Fruit fly (Drosophila melanogaster) whole organism, prepupa: ENCODE measurements around the gene CG44004.

Experiments
- Blimp-1 ChIP-seq: fragments of 200-800 bp; sonication (Bioruptor generic); optimal IDR thresholded peaks from 3 replicates; lab custom pipeline; 2017; ENCODE audit warnings: missing biosample characterization, missing genetic modification characterization, mild to moderate bottlenecking, moderate library complexity, missing genetic modification reagents
- CG10631 ChIP-seq: fragments of 200-800 bp; sonication (Bioruptor generic); optimal IDR thresholded peaks from 2 replicates; lab custom pipeline; 2016; ENCODE audit warnings: missing biosample characterization, missing genetic modification characterization
- CG10669 ChIP-seq: fragments of 200-800 bp; sonication (Bioruptor generic); optimal IDR thresholded peaks from 3 replicates; lab custom pipeline; 2018; ENCODE audit warnings: missing biosample characterization, mild to moderate bottlenecking, missing genetic modification characterization, moderate library complexity
- CG11294 ChIP-seq: fragments of 200-800 bp; sonication (Bioruptor generic); IDR thresholded peaks from 2 replicates; pipeline ENCODE4 v1.3.6; 2022; ENCODE audit warnings: missing biosample characterization, missing genetic modification characterization
- CG11762 ChIP-seq: fragments of 200-800 bp; sonication (Bioruptor generic); optimal IDR thresholded peaks from 3 replicates; lab custom pipeline; 2016; ENCODE audit warnings: missing biosample characterization, missing genetic modification characterization; ENCODE audit not compliant: insufficient read depth
- CG11902 ChIP-seq: fragments of 200-800 bp; sonication (Bioruptor generic); optimal IDR thresholded peaks from 3 replicates; lab custom pipeline; 2016; ENCODE audit warnings: missing biosample characterization, missing genetic modification characterization
- CG15336 ChIP-seq: fragments of 200-800 bp; sonication (Bioruptor generic); IDR thresholded peaks from 2 replicates; pipeline ENCODE4 v1.3.6; 2022; ENCODE audit warnings: missing biosample characterization, missing genetic modification characterization
- CG1621 ChIP-seq: fragments of 200-800 bp; sonication (Bioruptor generic); optimal IDR thresholded peaks from 3 replicates; lab custom pipeline; 2018; ENCODE audit warnings: missing biosample characterization, mild to moderate bottlenecking, missing genetic modification characterization
- CG16779 ChIP-seq: fragments of 200-800 bp; sonication (Bioruptor generic); optimal IDR thresholded peaks from 3 replicates; lab custom pipeline; 2017; ENCODE audit warnings: missing biosample characterization, mild to moderate bottlenecking, missing genetic modification characterization
- CG3032 ChIP-seq: fragments of 200-800 bp; optimal IDR thresholded peaks from 2 replicates; lab custom pipeline; 2019; ENCODE audit warnings: missing biosample characterization, mild to moderate bottlenecking, missing genetic modification characterization, moderate library complexity
- CG32006 ChIP-seq: fragments of 200-800 bp; sonication (Bioruptor generic); optimal IDR thresholded peaks from 3 replicates; lab custom pipeline; 2017; ENCODE audit warnings: missing biosample characterization, mild to moderate bottlenecking, missing genetic modification characterization
- CG34406 ChIP-seq: fragments of 200-800 bp; sonication (Bioruptor generic); optimal IDR thresholded peaks from 3 replicates; lab custom pipeline; 2016; ENCODE audit warnings: missing biosample characterization, missing genetic modification characterization
- CG4318 ChIP-seq: fragments of 200-800 bp; sonication (Bioruptor generic); optimal IDR thresholded peaks from 3 replicates; lab custom pipeline; 2017; ENCODE audit warnings: missing biosample characterization, mild to moderate bottlenecking, missing genetic modification characterization
- CG6163 ChIP-seq: fragments of 200-800 bp; sonication (Bioruptor generic); IDR thresholded peaks from 3 replicates; pipeline ENCODE4 v1.3.6; 2022; ENCODE audit warnings: missing biosample characterization, missing genetic modification characterization
- CG6276 ChIP-seq: fragments of 200-800 bp; sonication (Bioruptor generic); optimal IDR thresholded peaks from 2 replicates; lab custom pipeline; 2017; ENCODE audit warnings: missing biosample characterization, mild to moderate bottlenecking, missing genetic modification characterization
- CG6808 ChIP-seq: fragments of 200-800 bp; sonication (Bioruptor generic); optimal IDR thresholded peaks from 3 replicates; lab custom pipeline; 2017; ENCODE audit warnings: missing biosample characterization, missing genetic modification characterization, mild to moderate bottlenecking, moderate library complexity, missing genetic modification reagents
- CG6854 ChIP-seq: fragments of 200-800 bp; sonication (Bioruptor generic); optimal IDR thresholded peaks from 2 replicates; lab custom pipeline; 2017; ENCODE audit warnings: missing biosample characterization, mild to moderate bottlenecking, missing genetic modification characterization
- CG7368 ChIP-seq: fragments of 200-800 bp; sonication (Bioruptor generic); optimal IDR thresholded peaks from 3 replicates; lab custom pipeline; 2016; ENCODE audit warnings: missing biosample characterization, missing genetic modification characterization
- CG8119 ChIP-seq: fragments of 200-800 bp; sonication (Bioruptor generic); IDR thresholded peaks from 3 replicates; pipeline ENCODE4 v1.3.6; 2022; ENCODE audit warnings: missing biosample characterization, missing genetic modification characterization
- CG8319 ChIP-seq: fragments of 200-800 bp; sonication (Bioruptor generic); optimal IDR thresholded peaks from 3 replicates; lab custom pipeline; 2016; ENCODE audit warnings: missing biosample characterization, missing genetic modification characterization
- CG8632 ChIP-seq: fragments of 200-800 bp; sonication (Bioruptor generic); optimal IDR thresholded peaks from 3 replicates; lab custom pipeline; 2016; ENCODE audit warnings: missing biosample characterization, missing genetic modification characterization
- CG9139 ChIP-seq: fragments of 200-800 bp; sonication (Bioruptor generic); optimal IDR thresholded peaks from 3 replicates; lab custom pipeline; 2017; ENCODE audit warnings: missing biosample characterization, mild to moderate bottlenecking, missing genetic modification characterization
- Eip93F ChIP-seq: fragments of 200-800 bp; sonication (Bioruptor generic); optimal IDR thresholded peaks from 2 replicates; lab custom pipeline; 2016; ENCODE audit warnings: missing biosample characterization, mild to moderate bottlenecking, missing genetic modification characterization
- Ets21C ChIP-seq: fragments of 200-800 bp; sonication (Bioruptor generic); optimal IDR thresholded peaks from 3 replicates; lab custom pipeline; 2016; ENCODE audit warnings: missing biosample characterization, missing genetic modification characterization
- Ets96B ChIP-seq: fragments of 200-800 bp; optimal IDR thresholded peaks from 2 replicates; lab custom pipeline; 2019; ENCODE audit warnings: missing biosample characterization, mild to moderate bottlenecking, missing genetic modification characterization, moderate library complexity
- Hr38 ChIP-seq: sonication (Bioruptor generic); optimal IDR thresholded peaks from 2 replicates; lab custom pipeline; 2016; ENCODE audit warnings: missing biosample characterization, missing genetic modification characterization
- Hr4 ChIP-seq: fragments of 200-800 bp; sonication (Bioruptor generic); optimal IDR thresholded peaks from 3 replicates; lab custom pipeline; 2016; ENCODE audit warnings: missing biosample characterization, missing genetic modification characterization
- Lpt ChIP-seq: fragments of 200-800 bp; sonication (Bioruptor generic); optimal IDR thresholded peaks from 3 replicates; lab custom pipeline; 2016; ENCODE audit warnings: missing biosample characterization, missing genetic modification characterization
- Met ChIP-seq: fragments of 200-800 bp; sonication (Bioruptor generic); optimal IDR thresholded peaks from 3 replicates; lab custom pipeline; 2016; ENCODE audit warnings: missing biosample characterization, missing genetic modification characterization
- OdsH ChIP-seq: fragments of 200-800 bp; sonication (Bioruptor generic); optimal IDR thresholded peaks from 3 replicates; lab custom pipeline; 2016; ENCODE audit warnings: missing biosample characterization, missing genetic modification characterization
- Smox ChIP-seq: fragments of 200-800 bp; sonication (Bioruptor generic); optimal IDR thresholded peaks from 3 replicates; lab custom pipeline; 2016; ENCODE audit warnings: missing biosample characterization, missing genetic modification characterization
- Sox102F ChIP-seq: fragments of 200-800 bp; sonication (Bioruptor generic); optimal IDR thresholded peaks from 2 replicates; lab custom pipeline; 2016; ENCODE audit warnings: missing biosample characterization, mild to moderate bottlenecking, missing genetic modification characterization
- Sox15 ChIP-seq: fragments of 200-800 bp; sonication (Bioruptor generic); optimal IDR thresholded peaks from 3 replicates; lab custom pipeline; 2016; ENCODE audit warnings: missing biosample characterization, missing genetic modification characterization
- achi ChIP-seq: fragments of 200-800 bp; sonication (Bioruptor generic); optimal IDR thresholded peaks from 3 replicates; lab custom pipeline; 2016; ENCODE audit warnings: missing biosample characterization, missing genetic modification characterization
- acj6 ChIP-seq: fragments of 200-800 bp; sonication (Bioruptor generic); optimal IDR thresholded peaks from 3 replicates; lab custom pipeline; 2016; ENCODE audit warnings: missing biosample characterization, missing genetic modification characterization
- cyc ChIP-seq: fragments of 200-800 bp; sonication (Bioruptor generic); optimal IDR thresholded peaks from 3 replicates; lab custom pipeline; 2016; ENCODE audit warnings: missing biosample characterization, missing genetic modification characterization
- dac ChIP-seq: fragments of 200-800 bp; sonication (Bioruptor generic); optimal IDR thresholded peaks from 2 replicates; lab custom pipeline; 2017; ENCODE audit warnings: missing biosample characterization, mild to moderate bottlenecking, missing genetic modification characterization
- dsx ChIP-seq: fragments of 200-800 bp; optimal IDR thresholded peaks from 3 replicates; lab custom pipeline; 2019; ENCODE audit warnings: missing biosample characterization, mild to moderate bottlenecking, missing genetic modification characterization, moderate library complexity; ENCODE audit not compliant: poor library complexity, severe bottlenecking
- eg ChIP-seq: fragments of 200-800 bp; sonication (Bioruptor generic); IDR thresholded peaks from 3 replicates; pipeline ENCODE4 v1.3.6; 2022; ENCODE audit warnings: missing biosample characterization, missing genetic modification characterization
- esn ChIP-seq: fragments of 200-800 bp; sonication (Bioruptor generic); optimal IDR thresholded peaks from 2 replicates; lab custom pipeline; 2016; ENCODE audit warnings: missing biosample characterization, mild to moderate bottlenecking, missing genetic modification characterization, moderate library complexity
- fd59A ChIP-seq: fragments of 200-800 bp; sonication (Bioruptor generic); optimal IDR thresholded peaks from 2 replicates; lab custom pipeline; 2017; ENCODE audit warnings: missing biosample characterization, mild to moderate bottlenecking, missing genetic modification characterization, missing genetic modification reagents
- fd85E ChIP-seq: fragments of 200-800 bp; sonication (Bioruptor generic); optimal IDR thresholded peaks from 3 replicates; lab custom pipeline; 2016; ENCODE audit warnings: missing biosample characterization, missing genetic modification characterization
- lz ChIP-seq: fragments of 200-800 bp; sonication (Bioruptor generic); optimal IDR thresholded peaks from 3 replicates; lab custom pipeline; 2016; ENCODE audit warnings: missing biosample characterization, missing genetic modification characterization
- pdm3 ChIP-seq: fragments of 200-800 bp; sonication (Bioruptor generic); optimal IDR thresholded peaks from 3 replicates; lab custom pipeline; 2016; ENCODE audit warnings: missing biosample characterization, missing genetic modification characterization
- salr ChIP-seq, 2 experiments: fragments of 200-800 bp; sonication (Bioruptor generic); optimal IDR thresholded peaks; 3 replicates each; lab custom pipeline; 2016 to 2018; ENCODE audit warnings: missing biosample characterization in 2 of 2, missing genetic modification characterization in 2 of 2, mild to moderate bottlenecking in 1 of 2
- ss ChIP-seq, 2 experiments: fragments of 200-800 bp; sonication (Bioruptor generic); optimal IDR thresholded peaks; 2 replicates in 1 of 2; 3 replicates in 1 of 2; lab custom pipeline; 2017 to 2018; ENCODE audit warnings: mild to moderate bottlenecking in 2 of 2, missing biosample characterization in 2 of 2, missing genetic modification characterization in 2 of 2, moderate library complexity in 1 of 2
- svp ChIP-seq: fragments of 200-800 bp; sonication (Bioruptor generic); peaks from one replicate; lab custom pipeline; 2016; ENCODE audit warnings: missing biosample characterization, missing genetic modification characterization
- topi ChIP-seq: fragments of 200-800 bp; sonication (Bioruptor generic); optimal IDR thresholded peaks from 3 replicates; lab custom pipeline; 2016; ENCODE audit warnings: missing biosample characterization, missing genetic modification characterization
- vri ChIP-seq: fragments of 200-800 bp; sonication (Bioruptor generic); optimal IDR thresholded peaks from 3 replicates; lab custom pipeline; 2016; ENCODE audit warnings: missing biosample characterization, mild to moderate bottlenecking, missing genetic modification characterization

CG44004 gene

dm6 chr3L:18096726-18097125 lies 23.1 kb upstream of the CG44004 start (continued):
- TF ChIP-seq fd85E (GFP tag; lab: Kevin White, UChicago): no peak
- peak; percentile 63 for TF ChIP-seq achi (GFP tag; lab: Kevin White, UChicago)
- no peak for TF ChIP-seq Eip93F (GFP tag; lab: Kevin White, UChicago)
- TF ChIP-seq Smox: no peak
- no peak for TF ChIP-seq CG8632 (GFP tag; lab: Kevin White, UChicago)
- no peak for TF ChIP-seq Met (GFP tag; lab: Kevin White, UChicago)
- TF ChIP-seq vri (GFP tag; lab: Kevin White, UChicago): no peak
- TF ChIP-seq CG7368 (GFP tag; lab: Kevin White, UChicago): no peak
- no peak for TF ChIP-seq CG1621
- no peak for TF ChIP-seq Ets21C
- no peak for TF ChIP-seq CG11762 (GFP tag; lab: Kevin White, UChicago)
- TF ChIP-seq CG6163 (GFP tag; lab: Robert Waterston, UW): 0 out of 3 replicates have a peak, but pooled peaks have one; percentile 12
- 0 out of 3 replicates have a peak, but pooled peaks have one; percentile 23 for TF ChIP-seq eg
- peak; percentile 70 for TF ChIP-seq CG8119
- TF ChIP-seq CG34406 (GFP tag; lab: Kevin White, UChicago): peak; percentile 14
- peak; percentile 51 for TF ChIP-seq Hr4 (GFP tag; lab: Kevin White, UChicago)
- peak; percentile 4 for TF ChIP-seq dac
- no peak for TF ChIP-seq esn (GFP tag; lab: Kevin White, UChicago)
- peak; percentile 1 for TF ChIP-seq Ets96B (tag; lab: Kevin White, UChicago)
- TF ChIP-seq svp (GFP tag; lab: Kevin White, UChicago): no peak
- peak in 1 of 2 experiments; percentile 71 for TF ChIP-seq salr (GFP tag; optimal IDR thresholded peaks at IDR 0.05; lab: Kevin White, UChicago)
- TF ChIP-seq CG9139 (GFP tag; lab: Kevin White, UChicago): no peak
- 0 out of 2 replicates have a peak, but pooled peaks have one; percentile 15 for TF ChIP-seq CG11294
- peak; percentile 42 for TF ChIP-seq Lpt
- peak; percentile 61 for TF ChIP-seq acj6 (GFP tag; lab: Kevin White, UChicago)
- no peak for TF ChIP-seq cyc (GFP tag; lab: Kevin White, UChicago)
- TF ChIP-seq CG6276 (GFP tag; lab: Kevin White, UChicago): peak; percentile 65
- no peak for TF ChIP-seq Hr38 (GFP tag; lab: Kevin White, UChicago)
- no peak for TF ChIP-seq CG16779 (tag; lab: Kevin White, UChicago)
- TF ChIP-seq CG3032 (tag; lab: Kevin White, UChicago): peak; percentile 3
- no peak for TF ChIP-seq lz (GFP tag; lab: Kevin White, UChicago)
- no peak for TF ChIP-seq Sox15 (GFP tag; lab: Kevin White, UChicago)
- TF ChIP-seq CG6808: peak; percentile 6
- TF ChIP-seq CG4318 (GFP tag; lab: Kevin White, UChicago): peak; percentile 72
- TF ChIP-seq CG10631: peak; percentile 62
- TF ChIP-seq CG10669: peak; percentile 15
- no peak for TF ChIP-seq Sox102F (GFP tag; lab: Kevin White, UChicago)

dm6 chr3L:18093875-18094274 lies 20.2 kb upstream of the CG44004 start:
- TF ChIP-seq Ets21C (no peak), CG32006 (GFP tag; lab: Kevin White, UChicago) (peak; percentile 67), CG15336 (GFP tag; lab: Robert Waterston, UW) (peak; percentile 33; the same call in 1 of the 2 replicates), CG8319 (no peak), Lpt (no peak), ss (GFP tag; optimal IDR thresholded peaks at IDR 0.05; lab: Kevin White, UChicago) (no peak), OdsH (GFP tag; lab: Kevin White, UChicago) (no peak), Sox102F (GFP tag; lab: Kevin White, UChicago) (no peak), dac (no peak), fd85E (GFP tag; lab: Kevin White, UChicago) (no peak), CG11762 (GFP tag; lab: Kevin White, UChicago) (no peak), CG9139 (GFP tag; lab: Kevin White, UChicago) (no peak), topi (GFP tag; lab: Kevin White, UChicago) (no peak), dsx (no peak), Met (GFP tag; lab: Kevin White, UChicago) (no peak), CG6808 (no peak), fd59A (GFP tag; lab: Kevin White, UChicago) (no peak), CG6854 (no peak), CG1621 (no peak), CG11902 (GFP tag; lab: Kevin White, UChicago) (no peak), CG6276 (GFP tag; lab: Kevin White, UChicago) (peak; percentile 17), pdm3 (GFP tag; lab: Kevin White, UChicago) (no peak), CG8119 (no peak), Blimp-1 (no peak), lz (GFP tag; lab: Kevin White, UChicago) (no peak), CG11294 (no peak), Hr4 (GFP tag; lab: Kevin White, UChicago) (peak; percentile 38)
